Fruit fly (Drosophila melanogaster) whole organism, adult: ENCODE data around the gene CG9839.

ENCODE experiments used
- CG11617 ChIP-seq: fragments of 200-800 bp; sonication (Bioruptor generic); optimal IDR thresholded peaks from 2 replicates; lab custom pipeline; 2017; ENCODE audit warnings: mild to moderate bottlenecking, missing biosample characterization, missing genetic modification reagents, missing genetic modification characterization
- CG12768 ChIP-seq: fragments of 200-800 bp; sonication (Bioruptor generic); optimal IDR thresholded peaks from 2 replicates; lab custom pipeline; 2017; ENCODE audit warnings: missing biosample characterization, missing genetic modification characterization, mild to moderate bottlenecking, moderate library complexity, missing genetic modification reagents
- CG14711 ChIP-seq: fragments of 200-800 bp; sonication (Bioruptor generic); optimal IDR thresholded peaks from 2 replicates; lab custom pipeline; 2018; ENCODE audit warnings: missing biosample characterization, mild to moderate bottlenecking, missing genetic modification characterization, moderate library complexity
- CG1620 ChIP-seq: fragments of 200-800 bp; sonication (Bioruptor generic); optimal IDR thresholded peaks from 2 replicates; lab custom pipeline; 2016; ENCODE audit warnings: missing biosample characterization, missing genetic modification characterization
- CG33017 ChIP-seq: fragments of 200-800 bp; sonication (Bioruptor generic); optimal IDR thresholded peaks from 2 replicates; lab custom pipeline; 2018; ENCODE audit warnings: missing biosample characterization, mild to moderate bottlenecking, missing genetic modification characterization, moderate library complexity
- CG5204 ChIP-seq: fragments of 200-800 bp; sonication (Bioruptor generic); optimal IDR thresholded peaks from 2 replicates; lab custom pipeline; 2016; ENCODE audit warnings: missing biosample characterization, missing genetic modification characterization
- CG7045 ChIP-seq: fragments of 200-800 bp; sonication (Bioruptor generic); optimal IDR thresholded peaks from 2 replicates; lab custom pipeline; 2017; ENCODE audit warnings: missing biosample characterization, mild to moderate bottlenecking, missing genetic modification characterization
- CG7101 ChIP-seq: fragments of 200-800 bp; sonication (Bioruptor generic); optimal IDR thresholded peaks from 2 replicates; lab custom pipeline; 2018; ENCODE audit warnings: missing biosample characterization, mild to moderate bottlenecking, missing genetic modification characterization, moderate library complexity
- Crg-1 ChIP-seq: fragments of 200-800 bp; sonication (Bioruptor generic); optimal IDR thresholded peaks from 2 replicates; lab custom pipeline; 2016; ENCODE audit warnings: missing biosample characterization, missing genetic modification characterization
- Hr96 ChIP-seq: fragments of 200-800 bp; sonication (Bioruptor generic); optimal IDR thresholded peaks from 2 replicates; lab custom pipeline; 2016; ENCODE audit warnings: missing biosample characterization, missing genetic modification characterization
- Mnt ChIP-seq: fragments of 200-800 bp; sonication (Bioruptor generic); optimal IDR thresholded peaks from 2 replicates; lab custom pipeline; 2016; ENCODE audit warnings: missing biosample characterization, mild to moderate bottlenecking, missing genetic modification characterization
- bab1 ChIP-seq: fragments of 200-800 bp; sonication (Bioruptor generic); optimal IDR thresholded peaks from 3 replicates; lab custom pipeline; 2019; ENCODE audit warnings: missing biosample characterization, mild to moderate bottlenecking, missing genetic modification characterization, moderate library complexity
- cic ChIP-seq: fragments of 200-800 bp; sonication (Bioruptor generic); optimal IDR thresholded peaks from 2 replicates; lab custom pipeline; 2017; ENCODE audit warnings: missing biosample characterization, mild to moderate bottlenecking, missing genetic modification characterization, moderate library complexity
- cnc ChIP-seq, 2 experiments: fragments of >200 bp; optimal IDR thresholded peaks; 2 replicates each; lab custom pipeline; 2017
- kay ChIP-seq: fragments of 200-800 bp; sonication (Bioruptor generic); peaks from one replicate; lab custom pipeline; 2016; ENCODE audit warnings: missing biosample characterization, missing genetic modification characterization, borderline replicate concordance
- ovo ChIP-seq: fragments of 200-800 bp; sonication (Bioruptor generic); optimal IDR thresholded peaks from 2 replicates; lab custom pipeline; 2016; ENCODE audit warnings: missing biosample characterization, missing genetic modification characterization
- pad ChIP-seq: fragments of 200-800 bp; sonication (Bioruptor generic); optimal IDR thresholded peaks from 3 replicates; lab custom pipeline; 2017; ENCODE audit warnings: missing biosample characterization, missing genetic modification characterization, mild to moderate bottlenecking, moderate library complexity, missing genetic modification reagents
- tj ChIP-seq: fragments of 200-800 bp; sonication (Bioruptor generic); optimal IDR thresholded peaks from 3 replicates; lab custom pipeline; 2017; ENCODE audit warnings: missing biosample characterization, mild to moderate bottlenecking, missing genetic modification characterization, moderate library complexity
- toe ChIP-seq: fragments of 200-800 bp; sonication (Bioruptor generic); optimal IDR thresholded peaks from 2 replicates; lab custom pipeline; 2016; ENCODE audit warnings: missing biosample characterization, missing genetic modification characterization

The CG9839 gene

dm6 chr3R:8805388-8805852, at the start of gene CG9839:
Gene CG9839, minus strand, starts transcription at chr3R:8805802.
- TF ChIP-seq Mnt (peak; percentile 23), CG7101 (tag; lab: Kevin White, UChicago) (no peak), tj (GFP tag; lab: Kevin White, UChicago) (no peak)

- TF ChIP-seq tj (GFP tag; lab: Kevin White, UChicago) = no peak
- no peak for TF ChIP-seq CG1620 (GFP tag; lab: Kevin White, UChicago)
- no peak for TF ChIP-seq bab1 (GFP tag; lab: Kevin White, UChicago)
- TF ChIP-seq CG7101 (tag; lab: Kevin White, UChicago) = no peak
- TF ChIP-seq CG11617 (GFP tag; lab: Kevin White, UChicago) = no peak
- no peak for TF ChIP-seq CG7045 (GFP tag; lab: Kevin White, UChicago)
- TF ChIP-seq toe (GFP tag; lab: Kevin White, UChicago) = no peak
- no peak for TF ChIP-seq CG33017 (tag; lab: Kevin White, UChicago)
- no peak for TF ChIP-seq CG12768 (GFP tag; lab: Kevin White, UChicago)
- no peak for TF ChIP-seq Crg-1 (GFP tag; lab: Kevin White, UChicago)
- no peak for TF ChIP-seq CG14711 (tag; lab: Kevin White, UChicago)
- no peak for TF ChIP-seq Mnt
- no peak for TF ChIP-seq pad (GFP tag; lab: Kevin White, UChicago)
- no peak for TF ChIP-seq Hr96 (GFP tag; lab: Kevin White, UChicago)
- no peak for TF ChIP-seq CG5204
- TF ChIP-seq ovo (GFP tag; lab: Kevin White, UChicago) = no peak
- no peak for TF ChIP-seq kay
- TF ChIP-seq cic (GFP tag; lab: Kevin White, UChicago) = no peak
Measured at dm6 chr3R:8854619-8855206, 49.1 kb upstream of the CG9839 start.

dm6 chr3R:8853706-8854105, 48.1 kb upstream of the CG9839 start:
- TF ChIP-seq CG14711 (tag; lab: Kevin White, UChicago) (no peak), kay (peak; percentile 65)

dm6 chr3R:8853197-8853596, 47.6 kb upstream of the CG9839 start:
- TF ChIP-seq CG14711 (tag; lab: Kevin White, UChicago) (no peak), cic (GFP tag; lab: Kevin White, UChicago) (no peak), CG1620 (GFP tag; lab: Kevin White, UChicago) (no peak), kay (peak; percentile 40), Crg-1 (GFP tag; lab: Kevin White, UChicago) (no peak), CG33017 (tag; lab: Kevin White, UChicago) (no peak)

- TF ChIP-seq CG33017 (tag; lab: Kevin White, UChicago) = no peak
- TF ChIP-seq CG11617 (GFP tag; lab: Kevin White, UChicago) = no peak
- TF ChIP-seq toe (GFP tag; lab: Kevin White, UChicago) = no peak
- TF ChIP-seq tj (GFP tag; lab: Kevin White, UChicago) = no peak
- no peak for TF ChIP-seq CG12768 (GFP tag; lab: Kevin White, UChicago)
- TF ChIP-seq pad (GFP tag; lab: Kevin White, UChicago) = no peak
- no peak for TF ChIP-seq cnc (optimal IDR thresholded peaks at IDR 0.05; lab: Kevin White, UChicago)
- no peak for TF ChIP-seq kay
- no peak for TF ChIP-seq CG1620 (GFP tag; lab: Kevin White, UChicago)
- no peak for TF ChIP-seq Hr96 (GFP tag; lab: Kevin White, UChicago)
- TF ChIP-seq CG14711 (tag; lab: Kevin White, UChicago) = no peak
- TF ChIP-seq Mnt = no peak
- TF ChIP-seq bab1 (GFP tag; lab: Kevin White, UChicago) = no peak
- TF ChIP-seq cic (GFP tag; lab: Kevin White, UChicago) = no peak
Measured at dm6 chr3R:8850616-8851015, 45.0 kb upstream of the CG9839 start.

- TF ChIP-seq cic (GFP tag; lab: Kevin White, UChicago) (no peak), Hr96 (GFP tag; lab: Kevin White, UChicago) (no peak), Mnt (no peak), toe (GFP tag; lab: Kevin White, UChicago) (no peak), kay (no peak), CG7045 (GFP tag; lab: Kevin White, UChicago) (no peak), CG1620 (GFP tag; lab: Kevin White, UChicago) (no peak), CG7101 (tag; lab: Kevin White, UChicago) (no peak), CG5204 (no peak), CG33017 (tag; lab: Kevin White, UChicago) (no peak), ovo (GFP tag; lab: Kevin White, UChicago) (no peak), CG14711 (tag; lab: Kevin White, UChicago) (no peak), Crg-1 (GFP tag; lab: Kevin White, UChicago) (no peak)
Measured at dm6 chr3R:8849373-8850228, 44.0 kb upstream of the CG9839 start.
